Fruit fly (Drosophila melanogaster) whole organism, embryonic: ENCODE results near the gene Fie.

Experiments
- CG10274 ChIP-seq: fragments of 200-800 bp; sonication (Bioruptor generic); optimal IDR thresholded peaks from 3 replicates; lab custom pipeline; 2017; ENCODE audit warnings: missing biosample characterization, mild to moderate bottlenecking, missing genetic modification characterization
- CG13123 ChIP-seq: fragments of 200-800 bp; sonication (Bioruptor generic); optimal IDR thresholded peaks from 2 replicates; lab custom pipeline; 2016; ENCODE audit warnings: missing biosample characterization, missing genetic modification characterization
- CG14441 ChIP-seq: fragments of 200-800 bp; sonication (Bioruptor generic); IDR thresholded peaks from 2 replicates; pipeline ENCODE4 v1.3.6; 2022; ENCODE audit warnings: missing biosample characterization, missing genetic modification characterization
- CG14667 ChIP-seq: fragments of 200-800 bp; sonication (Bioruptor generic); IDR thresholded peaks from 2 replicates; pipeline ENCODE4 v1.3.6; 2022; ENCODE audit warnings: missing biosample characterization, missing genetic modification characterization
- CG14860 ChIP-seq: fragments of 200-800 bp; sonication (Bioruptor generic); IDR thresholded peaks from 3 replicates; pipeline ENCODE4 v1.3.6; 2022; ENCODE audit warnings: missing biosample characterization, missing genetic modification characterization; ENCODE audit not compliant: partially characterized antibody
- CG16815 ChIP-seq: fragments of 200-800 bp; sonication (Bioruptor generic); optimal IDR thresholded peaks from 3 replicates; lab custom pipeline; 2017; ENCODE audit warnings: missing biosample characterization, mild to moderate bottlenecking, missing genetic modification characterization
- CG17328 ChIP-seq: fragments of 200-800 bp; sonication (Bioruptor generic); IDR thresholded peaks from 2 replicates; pipeline ENCODE4 v1.3.6; 2022; ENCODE audit warnings: missing biosample characterization, missing genetic modification characterization
- CG17912 ChIP-seq: fragments of 200-800 bp; sonication (Bioruptor generic); optimal IDR thresholded peaks from 2 replicates; lab custom pipeline; 2018; ENCODE audit warnings: missing biosample characterization, mild to moderate bottlenecking, missing genetic modification characterization
- CG30431 ChIP-seq: fragments of 200-800 bp; sonication (Bioruptor generic); optimal IDR thresholded peaks from 2 replicates; lab custom pipeline; 2017; ENCODE audit warnings: missing biosample characterization, missing genetic modification characterization
- CG3065 ChIP-seq: fragments of 200-800 bp; sonication (Bioruptor generic); optimal IDR thresholded peaks from 2 replicates; lab custom pipeline; 2016; ENCODE audit warnings: missing biosample characterization, missing genetic modification characterization
- CG31388 ChIP-seq: fragments of 200-800 bp; sonication (Bioruptor generic); optimal IDR thresholded peaks from 2 replicates; lab custom pipeline; 2016; ENCODE audit warnings: missing biosample characterization, missing genetic modification characterization
- CG3281 ChIP-seq: fragments of 200-800 bp; sonication (Bioruptor generic); optimal IDR thresholded peaks from 3 replicates; lab custom pipeline; 2017; ENCODE audit warnings: missing biosample characterization, mild to moderate bottlenecking, missing genetic modification characterization
- CG3407 ChIP-seq: fragments of 200-800 bp; sonication (Bioruptor generic); optimal IDR thresholded peaks from 2 replicates; lab custom pipeline; 2018; ENCODE audit warnings: missing biosample characterization, mild to moderate bottlenecking, missing genetic modification characterization
- CG3726 ChIP-seq: fragments of 200-800 bp; sonication (Bioruptor generic); IDR thresholded peaks from 3 replicates; pipeline ENCODE4, ENCODE4 v1.3.6; 2022; ENCODE audit warnings: missing biosample characterization, missing genetic modification characterization
- CG4328 ChIP-seq: fragments of 200-800 bp; sonication (Bioruptor generic); optimal IDR thresholded peaks from 3 replicates; lab custom pipeline; 2017; ENCODE audit warnings: missing biosample characterization, missing genetic modification reagents, missing genetic modification characterization
- CG7839 ChIP-seq: fragments of 200-800 bp; sonication (Bioruptor generic); optimal IDR thresholded peaks from 3 replicates; lab custom pipeline; 2018; ENCODE audit warnings: missing biosample characterization, mild to moderate bottlenecking, missing genetic modification characterization, moderate library complexity
- CG8388 ChIP-seq: fragments of 200-800 bp; sonication (Bioruptor generic); optimal IDR thresholded peaks from 2 replicates; lab custom pipeline; 2019; ENCODE audit warnings: missing biosample characterization, mild to moderate bottlenecking, missing genetic modification characterization, moderate library complexity
- CG8478 ChIP-seq: fragments of >200 bp; optimal IDR thresholded peaks from 2 replicates; lab custom pipeline; 2018
- CG8924 ChIP-seq: fragments of 200-800 bp; optimal IDR thresholded peaks from 3 replicates; lab custom pipeline; 2019; ENCODE audit warnings: missing biosample characterization, mild to moderate bottlenecking, missing genetic modification characterization, moderate library complexity
- CG9215 ChIP-seq: fragments of 200-800 bp; sonication (Bioruptor generic); IDR thresholded peaks from 2 replicates; pipeline ENCODE4 v1.3.6; 2022; ENCODE audit warnings: missing biosample characterization, missing genetic modification characterization
- Deaf1 ChIP-seq: fragments of 200-800 bp; optimal IDR thresholded peaks from 3 replicates; lab custom pipeline; 2019; ENCODE audit warnings: missing biosample characterization, mild to moderate bottlenecking, missing genetic modification characterization, moderate library complexity
- Dref ChIP-seq: fragments of 200-800 bp; sonication (Bioruptor generic); IDR thresholded peaks from 2 replicates; pipeline ENCODE4 v1.3.6; 2022; ENCODE audit warnings: missing biosample characterization, missing genetic modification characterization
- Drgx ChIP-seq: fragments of 200-800 bp; sonication (Bioruptor generic); IDR thresholded peaks from 2 replicates; pipeline ENCODE4 v1.3.6; 2022; ENCODE audit warnings: missing biosample characterization, missing genetic modification characterization
- Hand ChIP-seq: fragments of 200-800 bp; sonication (Bioruptor generic); optimal IDR thresholded peaks from 2 replicates; lab custom pipeline; 2017; ENCODE audit warnings: mild to moderate bottlenecking, missing biosample characterization, missing genetic modification reagents, missing genetic modification characterization
- Jarid2 ChIP-seq: fragments of 200-800 bp; sonication (Bioruptor generic); optimal IDR thresholded peaks from 3 replicates; lab custom pipeline; 2017; ENCODE audit warnings: mild to moderate bottlenecking, missing biosample characterization, missing genetic modification reagents, missing genetic modification characterization
- Mad ChIP-seq: fragments of 200-800 bp; sonication (Bioruptor generic); optimal IDR thresholded peaks from 2 replicates; lab custom pipeline; 2016; ENCODE audit warnings: missing biosample characterization, missing genetic modification characterization
- Med ChIP-seq: fragments of 200-800 bp; sonication (Bioruptor generic); peaks from one replicate; lab custom pipeline; 2016; ENCODE audit warnings: missing biosample characterization, missing genetic modification characterization, mild to moderate bottlenecking, inconsistent platforms, moderate library complexity
- Opbp ChIP-seq: fragments of 200-800 bp; sonication (Bioruptor generic); IDR thresholded peaks from 3 replicates; pipeline ENCODE4 v1.3.6; 2022; ENCODE audit warnings: missing biosample characterization, missing genetic modification characterization; ENCODE audit not compliant: partially characterized antibody
- Ptx1 ChIP-seq: fragments of 200-800 bp; sonication (Bioruptor generic); IDR thresholded peaks from 2 replicates; pipeline ENCODE4 v1.3.6; 2022; ENCODE audit warnings: missing biosample characterization, missing genetic modification characterization
- Sox100B ChIP-seq: fragments of 200-800 bp; sonication (Bioruptor generic); optimal IDR thresholded peaks from 3 replicates; lab custom pipeline; 2018; ENCODE audit warnings: missing biosample characterization, mild to moderate bottlenecking, missing genetic modification characterization
- Sry-δ ChIP-seq: fragments of 200-800 bp; sonication (Bioruptor generic); optimal IDR thresholded peaks from 2 replicates; lab custom pipeline; 2016; ENCODE audit warnings: missing biosample characterization, missing genetic modification characterization
- Trl ChIP-seq, 3 experiments: fragments of >200 bp in 2 of 3; fragments of 200-800 bp in 1 of 3; sonication (Bioruptor generic) in 1 of 3; optimal IDR thresholded peaks; 2 replicates in 1 of 3; 3 replicates in 2 of 3; lab custom pipeline; 2016 to 2017; ENCODE audit warnings: missing biosample characterization in 1 of 3, missing genetic modification characterization in 1 of 3
- ap ChIP-seq: fragments of 200-800 bp; sonication (Bioruptor generic); IDR thresholded peaks from 2 replicates; pipeline ENCODE4 v1.3.6; 2022; ENCODE audit warnings: missing biosample characterization, missing genetic modification characterization
- cg ChIP-seq: fragments of 200-800 bp; sonication (Bioruptor generic); optimal IDR thresholded peaks from 3 replicates; lab custom pipeline; 2019; ENCODE audit warnings: missing biosample characterization, mild to moderate bottlenecking, missing genetic modification characterization, moderate library complexity
- chm ChIP-seq: fragments of 200-800 bp; sonication (Bioruptor generic); IDR thresholded peaks from 2 replicates; pipeline ENCODE4 v1.3.6; 2022; ENCODE audit warnings: missing biosample characterization, missing genetic modification characterization
- ci ChIP-seq: fragments of 200-800 bp; sonication (Bioruptor generic); IDR thresholded peaks from 3 replicates; pipeline ENCODE4 v1.3.6; 2022; ENCODE audit warnings: missing biosample characterization, missing genetic modification characterization
- dmrt11E ChIP-seq: fragments of 200-800 bp; sonication (Bioruptor generic); optimal IDR thresholded peaks from 3 replicates; lab custom pipeline; 2018; ENCODE audit warnings: missing biosample characterization, mild to moderate bottlenecking, missing genetic modification characterization, moderate library complexity
- gsb-n ChIP-seq: fragments of 200-800 bp; sonication (Bioruptor generic); optimal IDR thresholded peaks from 3 replicates; lab custom pipeline; 2018; ENCODE audit warnings: missing biosample characterization, mild to moderate bottlenecking, missing genetic modification characterization
- insv ChIP-seq, 2 experiments: fragments of 200-800 bp; sonication (Bioruptor generic); optimal IDR thresholded peaks; 3 replicates each; lab custom pipeline; 2016 to 2018; ENCODE audit warnings: missing biosample characterization in 2 of 2, missing genetic modification characterization in 2 of 2
- nerfin-2 ChIP-seq: fragments of 200-800 bp; sonication (Bioruptor generic); IDR thresholded peaks from 2 replicates; pipeline ENCODE4 v1.3.6; 2022; ENCODE audit warnings: missing biosample characterization, missing genetic modification characterization; ENCODE audit not compliant: partially characterized antibody
- ranshi ChIP-seq: fragments of 200-800 bp; sonication (Bioruptor generic); IDR thresholded peaks from 2 replicates; pipeline ENCODE4 v1.3.6; 2022; ENCODE audit warnings: missing biosample characterization, missing genetic modification characterization
- run ChIP-seq: fragments of 200-800 bp; sonication (Bioruptor generic); optimal IDR thresholded peaks from 3 replicates; lab custom pipeline; 2018; ENCODE audit warnings: missing biosample characterization, mild to moderate bottlenecking, missing genetic modification characterization
- salm ChIP-seq: fragments of 200-800 bp; sonication (Bioruptor generic); optimal IDR thresholded peaks from 2 replicates; lab custom pipeline; 2018; ENCODE audit warnings: missing biosample characterization, mild to moderate bottlenecking, missing genetic modification characterization
- sc ChIP-seq, 3 experiments: fragments of >200 bp in 2 of 3; fragments of 200-800 bp in 1 of 3; sonication (Bioruptor generic) in 1 of 3; optimal IDR thresholded peaks; 2 replicates in 2 of 3; 3 replicates in 1 of 3; lab custom pipeline; 2017; ENCODE audit warnings: mild to moderate bottlenecking in 1 of 3, missing biosample characterization in 1 of 3, missing genetic modification characterization in 1 of 3, missing genetic modification reagents in 1 of 3
- schlank ChIP-seq: fragments of 200-800 bp; sonication (Bioruptor generic); optimal IDR thresholded peaks from 2 replicates; lab custom pipeline; 2018; ENCODE audit warnings: missing biosample characterization, mild to moderate bottlenecking, missing genetic modification characterization
- sima ChIP-seq: fragments of 200-800 bp; sonication (Bioruptor generic); optimal IDR thresholded peaks from 2 replicates; lab custom pipeline; 2016; ENCODE audit warnings: missing biosample characterization, missing genetic modification characterization
- wor ChIP-seq: fragments of 200-800 bp; sonication (Bioruptor generic); IDR thresholded peaks from 2 replicates; pipeline ENCODE4 v1.3.6; 2022; ENCODE audit warnings: missing biosample characterization, missing genetic modification characterization
- zfh1 ChIP-seq: fragments of 200-800 bp; sonication (Bioruptor generic); IDR thresholded peaks from 3 replicates; pipeline ENCODE4 v1.3.6; 2022; ENCODE audit warnings: missing biosample characterization, missing genetic modification characterization

The Fie gene

dm6 chr3L:3855194-3855980 is 37.0 kb upstream of the Fie start (continued):
- peak; percentile 49 for TF ChIP-seq CG7839 (tag; lab: Kevin White, UChicago)
- peak; percentile 49 for TF ChIP-seq cg (GFP tag; lab: Kevin White, UChicago)
- TF ChIP-seq sima (GFP tag; lab: Kevin White, UChicago): no peak
- no peak for TF ChIP-seq CG10274
- no peak for TF ChIP-seq Drgx
- TF ChIP-seq Opbp: peak; percentile 35; the same call in 1 of the 3 replicates
- peak; percentile 64 for TF ChIP-seq gsb-n (tag; lab: Kevin White, UChicago)
- TF ChIP-seq CG8478 (lab: Kevin White, UChicago): no peak
- peak; percentile 67 for TF ChIP-seq Deaf1
- peak; percentile 58 for TF ChIP-seq Sox100B
- TF ChIP-seq CG30431: peak; percentile 6
- TF ChIP-seq nerfin-2 (GFP tag; lab: Robert Waterston, UW): no peak
- peak; percentile 55 for TF ChIP-seq CG16815
- no peak for TF ChIP-seq CG3726
- no peak for TF ChIP-seq CG14860 (GFP tag; lab: Robert Waterston, UW)
- TF ChIP-seq CG31388 (GFP tag; lab: Kevin White, UChicago): no peak
- TF ChIP-seq CG17912 (GFP tag; lab: Kevin White, UChicago): no peak
- TF ChIP-seq insv (GFP tag; optimal IDR thresholded peaks at IDR 0.05; lab: Kevin White, UChicago): no peak
- no peak for TF ChIP-seq Trl (optimal IDR thresholded peaks at IDR 0.05; lab: Kevin White, UChicago)
- TF ChIP-seq Trl (GFP tag; optimal IDR thresholded peaks at IDR 0.05; lab: Kevin White, UChicago): no peak
- peak; percentile 68 for TF ChIP-seq CG17328 (GFP tag; lab: Robert Waterston, UW)
- no peak for TF ChIP-seq Mad (GFP tag; lab: Kevin White, UChicago)
- no peak for TF ChIP-seq sc (optimal IDR thresholded peaks at IDR 0.05; lab: Kevin White, UChicago)
- peak; percentile 38 for TF ChIP-seq sc (GFP tag; optimal IDR thresholded peaks at IDR 0.05; lab: Kevin White, UChicago)
- no peak; the same call in 2 of the 3 replicates for TF ChIP-seq ci
- TF ChIP-seq wor (GFP tag; lab: Robert Waterston, UW): no peak
- peak; percentile 43 for TF ChIP-seq CG3407 (GFP tag; lab: Kevin White, UChicago)
- TF ChIP-seq CG14441 (GFP tag; lab: Robert Waterston, UW): no peak
- 0 out of 2 replicates have a peak, but pooled peaks have one; percentile 4 for TF ChIP-seq ap (GFP tag; lab: Robert Waterston, UW)
- TF ChIP-seq Ptx1 (GFP tag; lab: Robert Waterston, UW): peak; percentile 46; the same call in 1 of the 2 replicates
- no peak for TF ChIP-seq CG3281 (GFP tag; lab: Kevin White, UChicago)
- TF ChIP-seq salm (tag; lab: Kevin White, UChicago): no peak
- peak; percentile 90 for TF ChIP-seq dmrt11E
- TF ChIP-seq ranshi (GFP tag; lab: Robert Waterston, UW): peak; percentile 51; the same call in 1 of the 2 replicates
- no peak for TF ChIP-seq Dref (GFP tag; lab: Robert Waterston, UW)
- no peak for TF ChIP-seq CG9215 (GFP tag; lab: Robert Waterston, UW)
- no peak for TF ChIP-seq run (tag; lab: Kevin White, UChicago)
- TF ChIP-seq CG14667: 0 out of 2 replicates have a peak, but pooled peaks have one; percentile 30
- peak; percentile 62; the same call in 1 of the 3 replicates for TF ChIP-seq zfh1
- no peak for TF ChIP-seq Sry-δ (GFP tag; lab: Kevin White, UChicago)
- no peak for TF ChIP-seq CG4328
- TF ChIP-seq CG3065 (GFP tag; lab: Kevin White, UChicago): no peak
- TF ChIP-seq Hand (GFP tag; lab: Kevin White, UChicago): no peak
- no peak; the same call in 1 of the 2 replicates for TF ChIP-seq chm (GFP tag; lab: Robert Waterston, UW)
- peak; percentile 11 for TF ChIP-seq Jarid2 (GFP tag; lab: Kevin White, UChicago)
- peak; percentile 60 for TF ChIP-seq CG8924 (tag; lab: Kevin White, UChicago)
- no peak for TF ChIP-seq schlank (tag; lab: Kevin White, UChicago)
- TF ChIP-seq Med (GFP tag; lab: Kevin White, UChicago): peak; percentile 39
- TF ChIP-seq CG8388 (GFP tag; lab: Kevin White, UChicago): peak; percentile 68
- TF ChIP-seq CG13123 (GFP tag; lab: Kevin White, UChicago): no peak
